Fruit fly (Drosophila melanogaster): ENCODE data around the gene CG7382.

CG7382 gene

DNA sequence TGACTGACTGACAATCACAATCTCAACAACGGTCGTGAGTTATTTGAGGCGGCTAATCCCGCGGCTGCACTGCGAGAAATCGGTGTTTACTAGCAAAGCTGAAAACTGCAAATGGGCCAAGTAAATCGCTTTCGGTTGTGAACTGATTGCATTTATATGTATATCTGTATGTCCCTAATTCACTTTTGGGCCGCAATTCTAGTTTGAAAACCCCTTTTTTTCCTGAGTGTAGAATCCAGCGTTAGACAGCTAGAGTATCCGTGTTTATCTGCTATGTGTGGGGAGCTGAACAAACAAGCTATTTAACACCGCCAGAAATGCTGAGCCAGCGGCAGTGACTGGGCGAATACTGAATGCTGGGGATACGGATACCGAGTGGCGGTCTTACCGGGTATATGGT, 43.0 kb downstream of the CG7382 start (continued):
- TF ChIP-seq amos (GFP tag; IDR thresholded peaks at IDR 0.05; ENCODE audit: partially characterized antibody) (no peak), CG12769 (tag; optimal IDR thresholded peaks at IDR 0.05) (peak; percentile 74), usp (GFP tag; optimal IDR thresholded peaks at IDR 0.05) (no peak), CG3838 (GFP tag; optimal IDR thresholded peaks at IDR 0.05) (peak; percentile 16), so (GFP tag; IDR thresholded peaks at IDR 0.05) (peak; percentile 84), CG2712 (tag; optimal IDR thresholded peaks at IDR 0.05) (peak; percentile 85), pan (optimal IDR thresholded peaks at IDR 0.05) (no peak), pan (GFP tag; optimal IDR thresholded peaks at IDR 0.05 in 1 of 2, IDR thresholded peaks at IDR 0.05 in 1 of 2) (peak in 1 of 2 experiments; percentile 68), CHES-1-like (GFP tag; optimal IDR thresholded peaks at IDR 0.05) (peak; percentile 88), CG4404 (GFP tag; IDR thresholded peaks at IDR 0.05) (peak; percentile 91), CTCF (GFP tag; optimal IDR thresholded peaks at IDR 0.05) (no peak), CG7963 (GFP tag; IDR thresholded peaks at IDR 0.05; ENCODE audit: partially characterized antibody) (no peak), Dek (tag; optimal IDR thresholded peaks at IDR 0.05) (peak; percentile 71), PHDP (tag; optimal IDR thresholded peaks at IDR 0.05) (peak; percentile 82), CG13894 (tag; optimal IDR thresholded peaks at IDR 0.05) (no peak), kay (GFP tag; optimal IDR thresholded peaks at IDR 0.05) (peak; percentile 86), zen2 (GFP tag; IDR thresholded peaks at IDR 0.05; ENCODE audit: partially characterized antibody) (no peak), nom (GFP tag; optimal IDR thresholded peaks at IDR 0.05) (no peak), CG32532 (GFP tag; IDR thresholded peaks at IDR 0.05) (no peak; the same call in 1 of the 2 replicates), Ets65A (GFP tag) (peak; percentile 96), CG8944 (GFP tag; optimal IDR thresholded peaks at IDR 0.05) (peak; percentile 93), HmgZ (tag; optimal IDR thresholded peaks at IDR 0.05) (peak; percentile 70), gro (GFP tag; optimal IDR thresholded peaks at IDR 0.05) (peak; percentile 55), Nf-YC (tag; optimal IDR thresholded peaks at IDR 0.05) (no peak), CG11696 (GFP tag; IDR thresholded peaks at IDR 0.05) (peak; percentile 68; the same call in 1 of the 2 replicates), CG10654 (GFP tag; optimal IDR thresholded peaks at IDR 0.05) (peak; percentile 78), gsb (GFP tag; IDR thresholded peaks at IDR 0.05) (peak; percentile 41; the same call in 1 of the 2 replicates), Sry-β (GFP tag; optimal IDR thresholded peaks at IDR 0.05) (peak; percentile 18), danr (GFP tag; IDR thresholded peaks at IDR 0.05) (peak; percentile 72), dm (GFP tag; optimal IDR thresholded peaks at IDR 0.05) (peak; percentile 78), az2 (GFP tag; optimal IDR thresholded peaks at IDR 0.05) (peak; percentile 73), CG13424 (tag; optimal IDR thresholded peaks at IDR 0.05) (peak; percentile 86), slbo (GFP tag; IDR thresholded peaks at IDR 0.05) (peak; percentile 85), gsb-n (tag; optimal IDR thresholded peaks at IDR 0.05) (peak; percentile 82), Atf6 (GFP tag; IDR thresholded peaks at IDR 0.05) (peak; percentile 74; the same call in 1 of the 2 replicates), trem (tag; optimal IDR thresholded peaks at IDR 0.05) (peak; percentile 48), sim (GFP tag; IDR thresholded peaks at IDR 0.05) (peak; percentile 82), peb (GFP tag; IDR thresholded peaks at IDR 0.05) (peak; percentile 81), cad (GFP tag; optimal IDR thresholded peaks at IDR 0.05) (no peak), CG12104 (GFP tag; optimal IDR thresholded peaks at IDR 0.05) (peak; percentile 65), chn (GFP tag; optimal IDR thresholded peaks at IDR 0.05) (peak; percentile 94), CG10431 (GFP tag; optimal IDR thresholded peaks at IDR 0.05) (peak; percentile 35), HLH54F (GFP tag; optimal IDR thresholded peaks at IDR 0.05) (peak; percentile 71), H15 (GFP tag; IDR thresholded peaks at IDR 0.05) (peak; percentile 82; the same call in 2 of the 3 replicates), Adf1 (GFP tag; IDR thresholded peaks at IDR 0.05) (no peak), otp (GFP tag; IDR thresholded peaks at IDR 0.05) (peak; percentile 91), hbn (GFP tag; IDR thresholded peaks at IDR 0.05; ENCODE audit: partially characterized antibody) (no peak), Max (GFP tag; optimal IDR thresholded peaks at IDR 0.05) (peak; percentile 64), CG9727 (GFP tag; optimal IDR thresholded peaks at IDR 0.05) (peak; percentile 87), sob (GFP tag; IDR thresholded peaks at IDR 0.05) (peak; percentile 73), luna (GFP tag; optimal IDR thresholded peaks at IDR 0.05) (peak; percentile 58), CG14667 (GFP tag; IDR thresholded peaks at IDR 0.05) (peak; percentile 73), CG34376 (GFP tag; optimal IDR thresholded peaks at IDR 0.05) (no peak)

Data from whole organism, embryonic.